Fruit fly (Drosophila melanogaster): ENCODE data around the gene CG11436.

DNA sequence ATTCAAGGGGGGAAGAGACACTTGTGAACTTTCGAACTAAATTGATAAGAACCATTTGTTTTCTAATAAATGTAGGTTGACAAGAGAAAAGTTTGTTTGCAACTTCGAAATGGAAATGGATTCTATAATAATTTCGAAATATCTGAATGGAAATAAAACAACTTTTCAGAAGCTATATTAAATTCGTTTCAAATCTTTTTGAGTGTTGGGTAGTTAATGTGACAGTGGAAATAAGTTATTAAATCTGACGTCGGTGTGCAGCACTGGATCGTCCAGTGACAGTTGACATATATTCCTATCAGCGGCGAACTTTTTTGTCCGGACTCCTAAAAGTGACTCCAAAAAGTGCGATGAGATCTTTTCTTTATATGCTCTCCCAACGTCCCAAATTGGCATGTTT lies 9.3 kb downstream of the CG11436 start, which contains the start of gene CG3568:
- TF ChIP-seq CG10669 (GFP tag; optimal IDR thresholded peaks at IDR 0.05) (no peak), Hr4 (GFP tag; optimal IDR thresholded peaks at IDR 0.05) (no peak), Sox102F (GFP tag; optimal IDR thresholded peaks at IDR 0.05) (no peak), CG31627 (GFP tag; optimal IDR thresholded peaks at IDR 0.05) (no peak), CG6792 (GFP tag; optimal IDR thresholded peaks at IDR 0.05) (no peak), eg (GFP tag; IDR thresholded peaks at IDR 0.05) (no peak)

Measured in whole organism, prepupa.